Worm (Caenorhabditis elegans): ENCODE measurements around the gene C25D7.9.

DNA sequence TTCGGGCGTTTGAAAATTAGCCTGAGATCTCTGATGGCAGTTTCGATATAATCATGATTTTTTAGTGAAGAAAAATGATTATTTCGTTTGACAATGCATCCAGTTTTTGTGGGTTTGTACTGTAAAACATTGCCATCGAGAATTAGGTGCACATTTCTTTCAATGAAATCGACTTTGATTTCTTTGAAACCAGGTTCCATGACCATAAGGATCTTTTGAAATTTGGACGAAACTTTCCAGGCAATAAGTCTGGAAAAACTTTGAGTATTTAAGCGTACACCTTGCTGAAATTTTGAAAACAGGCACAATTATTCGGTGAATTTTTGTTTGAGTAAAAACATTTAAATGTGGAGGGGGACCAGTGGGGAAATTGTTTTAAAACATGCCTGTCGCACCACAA is 13.2 kb upstream of the C25D7.9 start:
- no peak for TF ChIP-seq him-1 (tag; optimal IDR thresholded peaks at IDR 0.05)
- TF ChIP-seq dao-5 (tag; optimal IDR thresholded peaks at IDR 0.05) = no peak

Data from whole organism, L4/young adult.